Worm (Caenorhabditis elegans) whole organism, L4 larva: ENCODE results near the gene flp-15.

Experiments used
- F26F4.8 ChIP-seq: fragments of 200-800 bp; sonication (Bioruptor generic); conservative IDR thresholded peaks from 2 replicates; pipeline ENCODE4 v1.3.6; 2022; ENCODE audit warnings: missing genetic modification characterization, missing compliant biosample characterization
- F37D6.2 ChIP-seq: sonication (generic microtip); optimal IDR thresholded peaks from 2 replicates; lab custom pipeline; 2016; ENCODE audit warnings: mild to moderate bottlenecking, missing genetic modification characterization, missing compliant biosample characterization
- F49E8.2 ChIP-seq: sonication (generic microtip); optimal IDR thresholded peaks from 2 replicates; lab custom pipeline; 2016; ENCODE audit warnings: missing compliant biosample characterization, mild to moderate bottlenecking, missing genetic modification characterization, borderline replicate concordance
- Y105C5A.15 ChIP-seq: fragments of 200-800 bp; sonication (Bioruptor generic); IDR thresholded peaks from 2 replicates; pipeline ENCODE4 v1.3.6; 2022; ENCODE audit warnings: missing genetic modification characterization, missing compliant biosample characterization
- Y75B8A.6 ChIP-seq: fragments of 200-800 bp; sonication (Bioruptor generic); IDR thresholded peaks from 2 replicates; pipeline ENCODE4 v1.3.6; 2022; ENCODE audit warnings: missing genetic modification reagents, missing genetic modification characterization, missing compliant biosample characterization
- ZK546.5 ChIP-seq, 2 experiments: sonication (generic microtip); optimal IDR thresholded peaks; 2 replicates each; lab custom pipeline; 2017; ENCODE audit warnings: missing biosample characterization in 2 of 2, missing genetic modification characterization in 2 of 2
- attf-4 ChIP-seq: sonication (generic microtip); optimal IDR thresholded peaks from 3 replicates; lab custom pipeline; 2017; ENCODE audit warnings: missing biosample characterization, missing genetic modification characterization
- ceh-20 ChIP-seq: fragments of 200-800 bp; sonication (Bioruptor generic); IDR thresholded peaks from 2 replicates; pipeline ENCODE4 v1.3.6; 2022; ENCODE audit warnings: missing genetic modification reagents, missing genetic modification characterization, missing compliant biosample characterization
- ceh-44 ChIP-seq: fragments of 200-800 bp; sonication (Bioruptor generic); IDR thresholded peaks from 2 replicates; pipeline ENCODE4 v1.3.6; 2022; ENCODE audit warnings: missing genetic modification reagents, missing genetic modification characterization, missing compliant biosample characterization
- ces-1 ChIP-seq: fragments of 150-350 bp; sonication (generic microtip); optimal IDR thresholded peaks from 4 replicates; lab custom pipeline; 2014; ENCODE audit warnings: missing biosample characterization, missing genetic modification reagents, missing genetic modification characterization
- daf-12 ChIP-seq: fragments of 150-350 bp; optimal IDR thresholded peaks from 2 replicates; lab custom pipeline; 2014; ENCODE audit warnings: missing biosample characterization, missing genetic modification reagents, missing genetic modification characterization
- daf-8 ChIP-seq: fragments of 200-800 bp; sonication (Bioruptor generic); IDR thresholded peaks from 2 replicates; pipeline ENCODE4 v1.3.6; 2022; ENCODE audit warnings: missing genetic modification characterization, missing compliant biosample characterization
- egl-43 ChIP-seq: fragments of 200-800 bp; sonication (Bioruptor generic); IDR thresholded peaks from 2 replicates; pipeline ENCODE4 v1.3.6; 2022; ENCODE audit warnings: missing genetic modification reagents, missing genetic modification characterization, missing compliant biosample characterization
- gei-8 ChIP-seq: fragments of 200-800 bp; sonication (Bioruptor generic); optimal IDR thresholded peaks from 2 replicates; lab custom pipeline; 2018; ENCODE audit warnings: mild to moderate bottlenecking, missing genetic modification characterization, missing compliant biosample characterization
- hlh-11 ChIP-seq: fragments of 200-800 bp; sonication (Bioruptor generic); optimal IDR thresholded peaks from 2 replicates; lab custom pipeline; 2018; ENCODE audit warnings: mild to moderate bottlenecking, missing genetic modification characterization, missing compliant biosample characterization
- hlh-30 ChIP-seq: sonication (generic microtip); optimal IDR thresholded peaks from 2 replicates; lab custom pipeline; 2017; ENCODE audit warnings: antibody characterized with exemption, mild to moderate bottlenecking, missing genetic modification characterization, missing compliant biosample characterization; ENCODE audit not compliant: insufficient read depth
- lin-1 ChIP-seq: fragments of 200-800 bp; sonication (Bioruptor generic); IDR thresholded peaks from 2 replicates; pipeline ENCODE4 v1.3.6; 2022; ENCODE audit warnings: missing genetic modification reagents, missing genetic modification characterization, missing compliant biosample characterization
- lin-13 ChIP-seq: fragments of 150-350 bp; optimal IDR thresholded peaks from 2 replicates; lab custom pipeline; 2014; ENCODE audit warnings: missing biosample characterization, missing genetic modification reagents, missing genetic modification characterization
- lin-15B ChIP-seq: fragments of 150-350 bp; sonication (generic microtip); optimal IDR thresholded peaks from 3 replicates; lab custom pipeline; 2014; ENCODE audit warnings: missing biosample characterization, missing genetic modification characterization
- lir-3 ChIP-seq: sonication (generic microtip); optimal IDR thresholded peaks from 2 replicates; lab custom pipeline; 2016; ENCODE audit warnings: mild to moderate bottlenecking, missing genetic modification characterization, missing compliant biosample characterization
- mxl-2 ChIP-seq: fragments of 200-800 bp; sonication (Bioruptor generic); conservative IDR thresholded peaks from 2 replicates; pipeline ENCODE4 v1.3.6; 2022; ENCODE audit warnings: missing genetic modification reagents, missing genetic modification characterization, missing compliant biosample characterization
- nhr-10 ChIP-seq: fragments of 150-350 bp; optimal IDR thresholded peaks from 2 replicates; lab custom pipeline; 2014; ENCODE audit warnings: missing biosample characterization, missing genetic modification characterization
- nhr-102 ChIP-seq: sonication (generic microtip); optimal IDR thresholded peaks from 2 replicates; lab custom pipeline; 2016; ENCODE audit warnings: mild to moderate bottlenecking, missing genetic modification characterization, moderate library complexity, missing compliant biosample characterization
- nhr-25 ChIP-seq: sonication (generic microtip); optimal IDR thresholded peaks from 2 replicates; lab custom pipeline; 2017; ENCODE audit warnings: missing genetic modification characterization, mild to moderate bottlenecking, missing compliant biosample characterization, antibody characterized with exemption, moderate library complexity, borderline replicate concordance; ENCODE audit not compliant: insufficient read depth
- nhr-28 ChIP-seq: fragments of 150-350 bp; optimal IDR thresholded peaks from 2 replicates; lab custom pipeline; 2014; ENCODE audit warnings: missing biosample characterization, missing genetic modification characterization
- nhr-41 ChIP-seq: fragments of 200-800 bp; sonication (Bioruptor generic); IDR thresholded peaks from 2 replicates; pipeline ENCODE4 v1.3.6; 2022; ENCODE audit warnings: missing genetic modification reagents, missing genetic modification characterization, missing compliant biosample characterization
- nhr-42 ChIP-seq: fragments of 200-800 bp; sonication (Bioruptor generic); IDR thresholded peaks from 2 replicates; pipeline ENCODE4 v1.3.6; 2022; ENCODE audit warnings: missing genetic modification characterization, missing compliant biosample characterization
- nhr-76 ChIP-seq: fragments of 150-350 bp; optimal IDR thresholded peaks from 2 replicates; lab custom pipeline; 2014; ENCODE audit warnings: missing biosample characterization, missing genetic modification characterization
- pqm-1 ChIP-seq: sonication (generic microtip); optimal IDR thresholded peaks from 2 replicates; lab custom pipeline; 2017; ENCODE audit warnings: missing biosample characterization, missing genetic modification characterization
- rbr-2 ChIP-seq: sonication (generic microtip); optimal IDR thresholded peaks from 2 replicates; lab custom pipeline; 2016; ENCODE audit warnings: missing genotype, missing genetic modification characterization, missing compliant biosample characterization
- set-16 ChIP-seq: fragments of 200-800 bp; sonication (Bioruptor generic); IDR thresholded peaks from 2 replicates; pipeline ENCODE4 v1.3.6; 2022; ENCODE audit warnings: missing genetic modification reagents, missing genetic modification characterization, missing compliant biosample characterization
- skn-1 ChIP-seq: fragments of 150-350 bp; optimal IDR thresholded peaks from 2 replicates; lab custom pipeline; 2014; ENCODE audit warnings: missing biosample characterization, missing genetic modification characterization
- unc-39 ChIP-seq: sonication (generic microtip); optimal IDR thresholded peaks from 2 replicates; lab custom pipeline; 2017; ENCODE audit warnings: missing biosample characterization, missing genetic modification characterization
- zag-1 ChIP-seq: fragments of 150-350 bp; optimal IDR thresholded peaks from 2 replicates; lab custom pipeline; 2014; ENCODE audit warnings: missing biosample characterization, missing genetic modification characterization
- zfp-3 ChIP-seq: fragments of 200-800 bp; sonication (Bioruptor generic); conservative IDR thresholded peaks from 2 replicates; pipeline ENCODE4 v1.3.6; 2022; ENCODE audit warnings: missing genetic modification reagents, missing genetic modification characterization, missing compliant biosample characterization

The flp-15 gene

ce11 chrIII:13643534-13643933, 24.1 kb downstream of the flp-15 start, which contains the start of the genes drr-2 and set-16 (continued):
- TF ChIP-seq lin-1 = peak; percentile 98
- peak; percentile 98 for TF ChIP-seq nhr-42 (GFP tag; lab: Robert Waterston, UW)
- peak; percentile 94 for TF ChIP-seq nhr-10
- TF ChIP-seq attf-4 (tag; lab: Kevin White, UChicago) = no peak
- TF ChIP-seq nhr-25 (tag; lab: Kevin White, UChicago) = peak; percentile 98
- TF ChIP-seq F26F4.8 (GFP tag; lab: Robert Waterston, UW) = no peak
- TF ChIP-seq unc-39 (tag; lab: Kevin White, UChicago) = no peak
- peak; percentile 85 for TF ChIP-seq set-16 (GFP tag; lab: Robert Waterston, UW)
- TF ChIP-seq nhr-28 (tag; lab: Kevin White, UChicago) = peak; percentile 97
- TF ChIP-seq daf-8 (GFP tag; lab: Robert Waterston, UW) = no peak
- TF ChIP-seq, all 104 proteins: peak for 91

DNA sequence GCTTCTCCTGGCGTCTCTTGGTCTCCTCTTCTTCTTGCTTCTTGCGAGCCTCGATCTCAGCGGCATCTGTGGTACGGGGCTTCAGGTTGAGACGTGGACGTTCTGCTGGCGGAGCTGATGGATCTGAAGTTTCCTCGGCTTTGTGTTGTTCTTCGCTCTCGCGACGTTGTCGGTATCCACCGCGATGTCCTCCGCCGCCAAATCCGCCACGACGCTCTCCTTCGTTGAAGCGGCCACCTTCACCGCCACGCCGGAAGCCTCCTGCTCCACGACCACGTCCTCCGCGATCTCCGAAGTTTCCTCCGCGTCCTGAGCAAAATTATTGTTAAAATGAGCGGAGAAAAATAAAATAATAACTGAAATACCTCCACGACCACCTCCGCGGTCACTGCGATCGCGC, 24.9 kb downstream of the flp-15 start:
- no peak for TF ChIP-seq ces-1 (GFP tag; lab: Kevin White, UChicago)
- peak; percentile 9; the same call in 1 of the 2 replicates for TF ChIP-seq egl-43 (GFP tag; lab: Robert Waterston, UW)
- TF ChIP-seq set-16 (GFP tag; lab: Robert Waterston, UW) = peak; percentile 94
- no peak for TF ChIP-seq lin-13 (GFP tag; lab: Kevin White, UChicago)

ce11 chrIII:13642227-13642626, 25.4 kb downstream of the flp-15 start, which contains the start of gene T12D8.10:
T12D8.10 (minus strand) TSS chrIII:13642327.
- TF ChIP-seq gei-8 (GFP tag; lab: Kevin White, UChicago) (no peak), Y75B8A.6 (GFP tag; lab: Robert Waterston, UW) (no peak)

DNA sequence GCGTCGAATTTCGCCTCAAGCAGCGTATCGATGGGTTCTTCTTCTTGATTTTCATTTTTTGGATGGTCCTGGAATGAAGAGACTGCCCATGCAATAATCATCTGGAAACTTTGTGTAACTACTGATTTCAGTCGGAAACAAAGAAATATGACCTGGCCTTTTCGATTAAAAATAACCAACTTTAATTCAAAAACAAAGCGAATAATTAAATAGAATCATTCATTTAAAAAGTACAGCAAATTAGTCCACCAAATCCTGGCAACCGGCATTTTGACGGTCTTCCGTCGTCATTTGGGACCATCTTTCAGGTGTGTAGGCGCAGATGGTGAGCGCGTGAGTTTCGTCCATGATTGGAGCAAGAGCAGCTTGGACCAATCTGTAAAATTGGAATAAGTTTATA, 26.1 kb downstream of the flp-15 start, which contains the start of gene acbp-5:
Gene acbp-5 (minus strand): TSS at position 101 of the 400 bp plus-strand sequence.
- TF ChIP-seq zag-1 = no peak
- no peak for TF ChIP-seq daf-12 (tag; lab: Kevin White, UChicago)
- TF ChIP-seq lir-3 (tag; lab: Kevin White, UChicago) = no peak
- no peak for TF ChIP-seq Y105C5A.15
- TF ChIP-seq gei-8 (GFP tag; lab: Kevin White, UChicago) = no peak
- no peak for TF ChIP-seq mxl-2 (GFP tag; lab: Robert Waterston, UW)
- TF ChIP-seq nhr-76 (tag; lab: Kevin White, UChicago) = no peak
- no peak for TF ChIP-seq hlh-11 (tag; lab: Kevin White, UChicago)
- TF ChIP-seq hlh-30 (tag; lab: Kevin White, UChicago) = no peak
- TF ChIP-seq skn-1 (tag; lab: Kevin White, UChicago) = no peak
- TF ChIP-seq F49E8.2 (tag; lab: Kevin White, UChicago) = no peak
- no peak for TF ChIP-seq nhr-28 (tag; lab: Kevin White, UChicago)
- no peak for TF ChIP-seq nhr-102 (tag; lab: Kevin White, UChicago)

DNA sequence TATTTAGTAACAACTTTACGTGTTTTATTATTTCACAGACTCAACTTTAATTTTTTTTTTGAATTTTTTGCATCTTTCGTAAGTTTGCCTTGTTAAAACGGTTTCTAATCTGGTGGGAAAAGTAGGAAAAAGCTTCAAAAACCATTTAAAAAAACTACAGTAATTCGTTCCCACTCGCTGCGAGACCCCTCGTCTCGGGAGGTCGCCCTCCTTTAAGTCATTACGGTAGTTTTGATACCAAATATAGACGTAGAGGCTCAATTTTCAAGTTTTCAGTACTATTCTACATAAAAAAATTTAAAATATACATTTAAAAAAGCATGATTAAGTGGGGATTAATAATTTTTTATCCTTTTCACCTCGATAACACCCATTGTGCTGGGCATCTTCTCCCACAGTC, 26.8 kb downstream of the flp-15 start:
- TF ChIP-seq ceh-44 (no peak), zfp-3 (no peak), ZK546.5 (tag; optimal IDR thresholded peaks at IDR 0.05; lab: Kevin White, UChicago) (no peak), skn-1 (tag; lab: Kevin White, UChicago) (no peak), pqm-1 (tag; lab: Kevin White, UChicago) (no peak), hlh-30 (tag; lab: Kevin White, UChicago) (no peak), F37D6.2 (no peak), nhr-41 (GFP tag; lab: Robert Waterston, UW) (no peak), rbr-2 (tag; lab: Kevin White, UChicago) (no peak), lin-15B (tag; lab: Kevin White, UChicago) (no peak), ceh-20 (no peak)
